Fruit fly (Drosophila melanogaster) whole organism, embryonic: ENCODE measurements around the gene Trax.

ENCODE experiments used
- Aef1 ChIP-seq: fragments of 200-800 bp; sonication (Bioruptor generic); IDR thresholded peaks from 3 replicates; pipeline ENCODE4 v1.3.6; 2022; ENCODE audit warnings: missing biosample characterization, missing genetic modification characterization
- CG10209 ChIP-seq: fragments of 200-800 bp; sonication (Bioruptor generic); optimal IDR thresholded peaks from 3 replicates; lab custom pipeline; 2017; ENCODE audit warnings: missing biosample characterization, mild to moderate bottlenecking, missing genetic modification characterization, missing genetic modification reagents
- CG10462 ChIP-seq: fragments of 200-800 bp; sonication (Bioruptor generic); optimal IDR thresholded peaks from 2 replicates; lab custom pipeline; 2016; ENCODE audit warnings: missing biosample characterization, missing genetic modification characterization
- CG10543 ChIP-seq: fragments of 200-800 bp; sonication (Bioruptor generic); optimal IDR thresholded peaks from 3 replicates; lab custom pipeline; 2017; ENCODE audit warnings: missing biosample characterization, mild to moderate bottlenecking, missing genetic modification characterization, moderate library complexity
- CG11398 ChIP-seq: fragments of 200-800 bp; sonication (Bioruptor generic); optimal IDR thresholded peaks from 2 replicates; lab custom pipeline; 2016; ENCODE audit warnings: missing biosample characterization, missing genetic modification characterization
- CG13775 ChIP-seq: fragments of 200-800 bp; sonication (Bioruptor generic); optimal IDR thresholded peaks from 3 replicates; lab custom pipeline; 2017; ENCODE audit warnings: missing biosample characterization, mild to moderate bottlenecking, missing genetic modification characterization
- CG16813 ChIP-seq: fragments of 200-800 bp; sonication (Bioruptor generic); IDR thresholded peaks from 3 replicates; pipeline ENCODE4 v1.3.6; 2022; ENCODE audit warnings: missing biosample characterization, missing genetic modification characterization; ENCODE audit not compliant: partially characterized antibody
- CG18011 ChIP-seq: fragments of 200-800 bp; sonication (Bioruptor generic); optimal IDR thresholded peaks from 2 replicates; lab custom pipeline; 2017; ENCODE audit warnings: missing biosample characterization, missing genetic modification characterization, mild to moderate bottlenecking, moderate library complexity, missing genotype
- CG18764 ChIP-seq: fragments of 200-800 bp; sonication (Bioruptor generic); optimal IDR thresholded peaks from 3 replicates; lab custom pipeline; 2016; ENCODE audit warnings: missing biosample characterization, missing genetic modification characterization
- CG2116 ChIP-seq: fragments of 200-800 bp; sonication (Bioruptor generic); optimal IDR thresholded peaks from 3 replicates; lab custom pipeline; 2018; ENCODE audit warnings: missing biosample characterization, mild to moderate bottlenecking, missing genetic modification characterization
- CG2199 ChIP-seq: fragments of 200-800 bp; sonication (Bioruptor generic); IDR thresholded peaks from 3 replicates; pipeline ENCODE4 v1.3.6; 2022; ENCODE audit warnings: missing biosample characterization, missing genetic modification characterization
- CG3065 ChIP-seq: fragments of 200-800 bp; sonication (Bioruptor generic); optimal IDR thresholded peaks from 2 replicates; lab custom pipeline; 2016; ENCODE audit warnings: missing biosample characterization, missing genetic modification characterization
- CG32772 ChIP-seq: fragments of 200-800 bp; sonication (Bioruptor generic); IDR thresholded peaks from 2 replicates; pipeline ENCODE4 v1.3.6; 2022; ENCODE audit warnings: missing biosample characterization, missing genetic modification characterization
- CG3407 ChIP-seq: fragments of 200-800 bp; sonication (Bioruptor generic); optimal IDR thresholded peaks from 2 replicates; lab custom pipeline; 2018; ENCODE audit warnings: missing biosample characterization, mild to moderate bottlenecking, missing genetic modification characterization
- CG4617 ChIP-seq: fragments of 200-800 bp; sonication (Bioruptor generic); optimal IDR thresholded peaks from 3 replicates; lab custom pipeline; 2016; ENCODE audit warnings: missing biosample characterization, missing genetic modification characterization, borderline replicate concordance
- CG4707 ChIP-seq: fragments of 200-800 bp; sonication (Bioruptor generic); optimal IDR thresholded peaks from 2 replicates; lab custom pipeline; 2018; ENCODE audit warnings: missing biosample characterization, mild to moderate bottlenecking, missing genetic modification characterization, moderate library complexity
- CG5180 ChIP-seq: fragments of 200-800 bp; sonication (Bioruptor generic); optimal IDR thresholded peaks from 3 replicates; lab custom pipeline; 2017; ENCODE audit warnings: missing biosample characterization, missing genetic modification characterization, mild to moderate bottlenecking, moderate library complexity, missing genetic modification reagents
- CG8290 ChIP-seq, 3 experiments: fragments of 200-800 bp; sonication (Bioruptor generic); optimal IDR thresholded peaks; 2 replicates each; lab custom pipeline; 2016 to 2019; ENCODE audit warnings: missing biosample characterization in 3 of 3, missing genetic modification characterization in 3 of 3, mild to moderate bottlenecking in 2 of 3, moderate library complexity in 1 of 3
- CHES-1-like ChIP-seq: fragments of 200-800 bp; sonication (Bioruptor generic); optimal IDR thresholded peaks from 2 replicates; lab custom pipeline; 2016; ENCODE audit warnings: missing biosample characterization, missing genetic modification characterization
- Dad ChIP-seq: fragments of 200-800 bp; sonication (Bioruptor generic); optimal IDR thresholded peaks from 3 replicates; lab custom pipeline; 2016; ENCODE audit warnings: missing biosample characterization, missing genetic modification characterization
- Dll ChIP-seq: fragments of 200-800 bp; sonication (Bioruptor generic); IDR thresholded peaks from 4 replicates; pipeline ENCODE4 v1.3.6; 2022; ENCODE audit warnings: missing biosample characterization, missing genetic modification characterization; ENCODE audit not compliant: partially characterized antibody
- Doc3 ChIP-seq: fragments of 200-800 bp; sonication (Bioruptor generic); IDR thresholded peaks from 3 replicates; pipeline ENCODE4 v1.3.6; 2022; ENCODE audit warnings: missing biosample characterization, missing genetic modification characterization; ENCODE audit not compliant: partially characterized antibody
- Dref ChIP-seq: fragments of 200-800 bp; sonication (Bioruptor generic); IDR thresholded peaks from 2 replicates; pipeline ENCODE4 v1.3.6; 2022; ENCODE audit warnings: missing biosample characterization, missing genetic modification characterization
- H2.0 ChIP-seq: fragments of 200-800 bp; sonication (Bioruptor generic); IDR thresholded peaks from 2 replicates; pipeline ENCODE4 v1.3.6; 2022; ENCODE audit warnings: missing biosample characterization, missing genetic modification characterization
- HHEX ChIP-seq: fragments of 200-800 bp; sonication (Bioruptor generic); optimal IDR thresholded peaks from 3 replicates; lab custom pipeline; 2017; ENCODE audit warnings: missing biosample characterization, mild to moderate bottlenecking, missing genetic modification characterization, missing genetic modification reagents
- HLH4C ChIP-seq: fragments of 200-800 bp; sonication (Bioruptor generic); IDR thresholded peaks from 3 replicates; pipeline ENCODE4 v1.3.6; 2022; ENCODE audit warnings: missing biosample characterization, missing genetic modification characterization; ENCODE audit not compliant: partially characterized antibody
- HLH54F ChIP-seq: fragments of 200-800 bp; sonication (Bioruptor generic); optimal IDR thresholded peaks from 3 replicates; lab custom pipeline; 2016; ENCODE audit warnings: missing biosample characterization, missing genetic modification characterization
- HmgD ChIP-seq: fragments of 200-800 bp; sonication (Bioruptor generic); optimal IDR thresholded peaks from 3 replicates; lab custom pipeline; 2016; ENCODE audit warnings: missing biosample characterization, missing genetic modification characterization
- MESR4 ChIP-seq: fragments of 200-800 bp; sonication (Bioruptor generic); optimal IDR thresholded peaks from 2 replicates; lab custom pipeline; 2018; ENCODE audit warnings: missing biosample characterization, mild to moderate bottlenecking, missing genetic modification characterization, moderate library complexity
- Mrtf ChIP-seq: fragments of 200-800 bp; sonication (Bioruptor generic); IDR thresholded peaks from 3 replicates; pipeline ENCODE4 v1.3.6; 2022; ENCODE audit warnings: missing biosample characterization, missing genetic modification characterization
- Nf-YA ChIP-seq: fragments of 200-800 bp; sonication (Bioruptor generic); IDR thresholded peaks from 2 replicates; pipeline ENCODE4 v1.3.6; 2022; ENCODE audit warnings: missing biosample characterization, missing genetic modification characterization
- Nf-YC ChIP-seq: fragments of 200-800 bp; optimal IDR thresholded peaks from 3 replicates; lab custom pipeline; 2019; ENCODE audit warnings: missing biosample characterization, mild to moderate bottlenecking, missing genetic modification characterization, moderate library complexity
- NfI ChIP-seq: fragments of 200-800 bp; sonication (Bioruptor generic); optimal IDR thresholded peaks from 3 replicates; lab custom pipeline; 2018; ENCODE audit warnings: missing biosample characterization, mild to moderate bottlenecking, missing genetic modification characterization, moderate library complexity
- Side ChIP-seq: fragments of 200-800 bp; sonication (Bioruptor generic); optimal IDR thresholded peaks from 2 replicates; lab custom pipeline; 2016; ENCODE audit warnings: missing biosample characterization, missing genetic modification characterization
- Trl ChIP-seq, 3 experiments: fragments of >200 bp in 2 of 3; fragments of 200-800 bp in 1 of 3; sonication (Bioruptor generic) in 1 of 3; optimal IDR thresholded peaks; 2 replicates in 1 of 3; 3 replicates in 2 of 3; lab custom pipeline; 2016 to 2017; ENCODE audit warnings: missing biosample characterization in 1 of 3, missing genetic modification characterization in 1 of 3
- btn ChIP-seq: fragments of 200-800 bp; sonication (Bioruptor generic); optimal IDR thresholded peaks from 2 replicates; lab custom pipeline; 2016; ENCODE audit warnings: missing biosample characterization, missing genetic modification characterization
- cg ChIP-seq: fragments of 200-800 bp; sonication (Bioruptor generic); optimal IDR thresholded peaks from 3 replicates; lab custom pipeline; 2019; ENCODE audit warnings: missing biosample characterization, mild to moderate bottlenecking, missing genetic modification characterization, moderate library complexity
- chif ChIP-seq, 2 experiments: fragments of 200-800 bp; sonication (Bioruptor generic); optimal IDR thresholded peaks; 3 replicates each; lab custom pipeline; 2016; ENCODE audit warnings: missing biosample characterization in 2 of 2, missing genetic modification characterization in 2 of 2
- chm ChIP-seq: fragments of 200-800 bp; sonication (Bioruptor generic); IDR thresholded peaks from 2 replicates; pipeline ENCODE4 v1.3.6; 2022; ENCODE audit warnings: missing biosample characterization, missing genetic modification characterization
- dpn ChIP-seq, 2 experiments: fragments of 200-800 bp; sonication (Bioruptor generic); optimal IDR thresholded peaks; 3 replicates each; lab custom pipeline; 2016; ENCODE audit warnings: missing biosample characterization in 2 of 2, missing genetic modification characterization in 2 of 2
- fu2 ChIP-seq: fragments of 200-800 bp; sonication (Bioruptor generic); optimal IDR thresholded peaks from 2 replicates; lab custom pipeline; 2016; ENCODE audit warnings: missing biosample characterization, missing genetic modification characterization
- lab ChIP-seq: fragments of 200-800 bp; sonication (Bioruptor generic); optimal IDR thresholded peaks from 3 replicates; lab custom pipeline; 2017; ENCODE audit warnings: missing biosample characterization, missing genetic modification characterization, mild to moderate bottlenecking, moderate library complexity, missing genetic modification reagents
- nerfin-2 ChIP-seq: fragments of 200-800 bp; sonication (Bioruptor generic); IDR thresholded peaks from 2 replicates; pipeline ENCODE4 v1.3.6; 2022; ENCODE audit warnings: missing biosample characterization, missing genetic modification characterization; ENCODE audit not compliant: partially characterized antibody
- pb ChIP-seq: fragments of 200-800 bp; sonication (Bioruptor generic); optimal IDR thresholded peaks from 3 replicates; lab custom pipeline; 2016; ENCODE audit warnings: missing biosample characterization, missing genetic modification characterization
- run ChIP-seq: fragments of 200-800 bp; sonication (Bioruptor generic); optimal IDR thresholded peaks from 3 replicates; lab custom pipeline; 2018; ENCODE audit warnings: missing biosample characterization, mild to moderate bottlenecking, missing genetic modification characterization
- sqz ChIP-seq: fragments of 200-800 bp; sonication (Bioruptor generic); optimal IDR thresholded peaks from 3 replicates; lab custom pipeline; 2018; ENCODE audit warnings: missing biosample characterization, mild to moderate bottlenecking, missing genetic modification characterization
- stc ChIP-seq: fragments of 200-800 bp; sonication (Bioruptor generic); IDR thresholded peaks from 2 replicates; pipeline ENCODE4 v1.3.6; 2022; ENCODE audit warnings: missing biosample characterization, missing genetic modification characterization
- tio ChIP-seq: fragments of 200-800 bp; sonication (Bioruptor generic); optimal IDR thresholded peaks from 2 replicates; lab custom pipeline; 2017; ENCODE audit warnings: missing biosample characterization, missing genetic modification characterization, inconsistent platforms
- tx ChIP-seq: fragments of 200-800 bp; sonication (Bioruptor generic); optimal IDR thresholded peaks from 2 replicates; lab custom pipeline; 2016; ENCODE audit warnings: missing biosample characterization, missing genetic modification characterization
- vfl ChIP-seq: fragments of 200-800 bp; sonication (Bioruptor generic); optimal IDR thresholded peaks from 2 replicates; lab custom pipeline; 2016; ENCODE audit warnings: missing biosample characterization, missing genetic modification characterization

Trax gene

dm6 chr3R:15367477-15367876 lies 6.0 kb downstream of the Trax start, which contains the start of gene CG34404 (continued):
- TF ChIP-seq fu2 (GFP tag; lab: Kevin White, UChicago), result no peak
- no peak for TF ChIP-seq NfI (GFP tag; lab: Kevin White, UChicago)
- TF ChIP-seq Nf-YC, result no peak
- no peak for TF ChIP-seq pb
- no peak for TF ChIP-seq vfl
- TF ChIP-seq nerfin-2, result no peak
- no peak for TF ChIP-seq CG4617 (GFP tag; lab: Kevin White, UChicago)
- TF ChIP-seq Dll, result 0 out of 4 replicates have a peak, but pooled peaks have one; percentile 46
- TF ChIP-seq CG2199 (GFP tag; lab: Robert Waterston, UW), result no peak
- peak; percentile 38 for TF ChIP-seq MESR4
- TF ChIP-seq HLH54F, result no peak
- peak in 1 of 2 experiments; percentile 8 for TF ChIP-seq dpn (GFP tag; optimal IDR thresholded peaks at IDR 0.05; lab: Kevin White, UChicago)
- TF ChIP-seq CG4707 (GFP tag; lab: Kevin White, UChicago), result no peak
- TF ChIP-seq HLH4C (GFP tag; lab: Robert Waterston, UW), result peak; percentile 42; the same call in 1 of the 3 replicates
- peak; percentile 54 for TF ChIP-seq cg
- TF ChIP-seq Side (GFP tag; lab: Kevin White, UChicago), result peak; percentile 19
- TF ChIP-seq run, result no peak
- TF ChIP-seq CG16813 (GFP tag; lab: Robert Waterston, UW), result 0 out of 3 replicates have a peak, but pooled peaks have one; percentile 26
- no peak for TF ChIP-seq CG10543 (GFP tag; lab: Kevin White, UChicago)
- no peak for TF ChIP-seq Nf-YA (GFP tag; lab: Robert Waterston, UW)
- TF ChIP-seq Dref (GFP tag; lab: Robert Waterston, UW), result peak; percentile 73
- no peak for TF ChIP-seq tio (GFP tag; lab: Kevin White, UChicago)
- peak; percentile 41 for TF ChIP-seq CG2116 (GFP tag; lab: Kevin White, UChicago)
- no peak for TF ChIP-seq Aef1
- TF ChIP-seq HHEX, result no peak
- TF ChIP-seq Mrtf, result no peak
- TF ChIP-seq CHES-1-like (GFP tag; lab: Kevin White, UChicago), result no peak
- TF ChIP-seq HmgD, result no peak
- no peak for TF ChIP-seq chm
- TF ChIP-seq tx (GFP tag; lab: Kevin White, UChicago), result no peak
- no peak for TF ChIP-seq CG8290 (GFP tag; optimal IDR thresholded peaks at IDR 0.05; lab: Kevin White, UChicago)
- peak in 1 of 2 experiments; percentile 28 for TF ChIP-seq CG8290 (tag; optimal IDR thresholded peaks at IDR 0.05; lab: Kevin White, UChicago)
- TF ChIP-seq sqz (GFP tag; lab: Kevin White, UChicago), result no peak
- no peak for TF ChIP-seq Trl (optimal IDR thresholded peaks at IDR 0.05; lab: Kevin White, UChicago)
- no peak for TF ChIP-seq Trl (GFP tag; optimal IDR thresholded peaks at IDR 0.05; lab: Kevin White, UChicago)
- TF ChIP-seq CG10462, result no peak
- TF ChIP-seq CG18764 (GFP tag; lab: Kevin White, UChicago), result no peak
- TF ChIP-seq stc, result no peak
- TF ChIP-seq btn (GFP tag; lab: Kevin White, UChicago), result no peak
- no peak for TF ChIP-seq Dad (GFP tag; lab: Kevin White, UChicago)
- TF ChIP-seq Doc3 (GFP tag; lab: Robert Waterston, UW), result no peak
- TF ChIP-seq CG18011 (GFP tag; lab: Kevin White, UChicago), result no peak
- TF ChIP-seq CG13775 (GFP tag; lab: Kevin White, UChicago), result no peak
- no peak for TF ChIP-seq lab (GFP tag; lab: Kevin White, UChicago)
- TF ChIP-seq CG3065 (GFP tag; lab: Kevin White, UChicago), result no peak
- no peak for TF ChIP-seq CG10209 (GFP tag; lab: Kevin White, UChicago)
- TF ChIP-seq H2.0 (GFP tag; lab: Robert Waterston, UW), result no peak
- no peak for TF ChIP-seq chif (GFP tag; optimal IDR thresholded peaks at IDR 0.05; lab: Kevin White, UChicago)
- TF ChIP-seq CG11398 (GFP tag; lab: Kevin White, UChicago), result no peak
- no peak for TF ChIP-seq CG5180 (GFP tag; lab: Kevin White, UChicago)
- no peak for TF ChIP-seq CG3407 (GFP tag; lab: Kevin White, UChicago)
- no peak for TF ChIP-seq CG32772 (GFP tag; lab: Robert Waterston, UW)
